Fruit fly (Drosophila melanogaster): ENCODE data around the gene CG4511.

The CG4511 gene

dm6 chr3R:10872148-10872783 lies 18.0 kb downstream of the CG4511 start, which contains the start of gene Fdh (continued):
- TF ChIP-seq Doc2 (GFP tag; IDR thresholded peaks at IDR 0.05) = no peak

dm6 chr3R:10872820-10873219 lies 18.5 kb downstream of the CG4511 start, which contains the start of gene CG4596:
Gene CG4596, plus strand, starts transcription at chr3R:10873038.
- TF ChIP-seq CG9817 (tag; optimal IDR thresholded peaks at IDR 0.05) (no peak), Sry-δ (GFP tag; optimal IDR thresholded peaks at IDR 0.05) (no peak), nau (GFP tag; optimal IDR thresholded peaks at IDR 0.05) (no peak), CG33557 (GFP tag; optimal IDR thresholded peaks at IDR 0.05) (no peak), CG4282 (GFP tag; optimal IDR thresholded peaks at IDR 0.05) (no peak), onecut (GFP tag; IDR thresholded peaks at IDR 0.05) (peak; percentile 98), wek (GFP tag; optimal IDR thresholded peaks at IDR 0.05) (no peak), Dad (GFP tag; optimal IDR thresholded peaks at IDR 0.05) (no peak), lilli (GFP tag; optimal IDR thresholded peaks at IDR 0.05) (no peak), Med (GFP tag) (peak; percentile 1), BtbVII (GFP tag; optimal IDR thresholded peaks at IDR 0.05) (no peak), MBD-R2 (GFP tag; IDR thresholded peaks at IDR 0.05) (0 out of 2 replicates have a peak, but pooled peaks have one; percentile 33), Mes4 (GFP tag; optimal IDR thresholded peaks at IDR 0.05) (no peak), mam (GFP tag; optimal IDR thresholded peaks at IDR 0.05) (no peak), Rfx (GFP tag; IDR thresholded peaks at IDR 0.05) (no peak), repo (GFP tag; optimal IDR thresholded peaks at IDR 0.05) (no peak), abd-A (tag; optimal IDR thresholded peaks at IDR 0.05) (no peak), E2f1 (GFP tag; IDR thresholded peaks at IDR 0.05) (no peak), sima (GFP tag; optimal IDR thresholded peaks at IDR 0.05) (no peak), CG34422 (GFP tag; IDR thresholded peaks at IDR 0.05) (0 out of 3 replicates have a peak, but pooled peaks have one; percentile 13), Meics (GFP tag; optimal IDR thresholded peaks at IDR 0.05) (no peak), CG32532 (GFP tag; IDR thresholded peaks at IDR 0.05) (no peak), cad (GFP tag; optimal IDR thresholded peaks at IDR 0.05) (no peak), vvl (GFP tag; IDR thresholded peaks at IDR 0.05) (no peak), lbe (GFP tag; optimal IDR thresholded peaks at IDR 0.05) (no peak), klu (GFP tag; IDR thresholded peaks at IDR 0.05) (no peak), lmd (GFP tag; IDR thresholded peaks at IDR 0.05) (no peak), phol (tag; optimal IDR thresholded peaks at IDR 0.05) (no peak), ham (GFP tag; IDR thresholded peaks at IDR 0.05) (no peak), Vsx1 (GFP tag; optimal IDR thresholded peaks at IDR 0.05) (no peak), ewg (GFP tag; optimal IDR thresholded peaks at IDR 0.05) (peak; percentile 83), Gsc (GFP tag; IDR thresholded peaks at IDR 0.05) (no peak), knrl (GFP tag; IDR thresholded peaks at IDR 0.05; ENCODE audit: partially characterized antibody) (no peak), hth (optimal IDR thresholded peaks at IDR 0.05) (no peak), CG17829 (tag; optimal IDR thresholded peaks at IDR 0.05) (no peak), grn (GFP tag; optimal IDR thresholded peaks at IDR 0.05) (no peak), tup (GFP tag; optimal IDR thresholded peaks at IDR 0.05) (no peak), CG11696 (GFP tag; IDR thresholded peaks at IDR 0.05) (no peak)

Measured in whole organism, embryonic.